Fruit fly (Drosophila melanogaster) S2 (cell line): ENCODE results near the gene CG3744.

Source experiments
- CG8478 ChIP-seq: fragments of >200 bp; optimal IDR thresholded peaks from 2 replicates; lab custom pipeline; 2018
- CTCF ChIP-seq, 2 experiments: fragments of >200 bp; optimal IDR thresholded peaks; 2 replicates each; lab custom pipeline; 2018

DNA sequence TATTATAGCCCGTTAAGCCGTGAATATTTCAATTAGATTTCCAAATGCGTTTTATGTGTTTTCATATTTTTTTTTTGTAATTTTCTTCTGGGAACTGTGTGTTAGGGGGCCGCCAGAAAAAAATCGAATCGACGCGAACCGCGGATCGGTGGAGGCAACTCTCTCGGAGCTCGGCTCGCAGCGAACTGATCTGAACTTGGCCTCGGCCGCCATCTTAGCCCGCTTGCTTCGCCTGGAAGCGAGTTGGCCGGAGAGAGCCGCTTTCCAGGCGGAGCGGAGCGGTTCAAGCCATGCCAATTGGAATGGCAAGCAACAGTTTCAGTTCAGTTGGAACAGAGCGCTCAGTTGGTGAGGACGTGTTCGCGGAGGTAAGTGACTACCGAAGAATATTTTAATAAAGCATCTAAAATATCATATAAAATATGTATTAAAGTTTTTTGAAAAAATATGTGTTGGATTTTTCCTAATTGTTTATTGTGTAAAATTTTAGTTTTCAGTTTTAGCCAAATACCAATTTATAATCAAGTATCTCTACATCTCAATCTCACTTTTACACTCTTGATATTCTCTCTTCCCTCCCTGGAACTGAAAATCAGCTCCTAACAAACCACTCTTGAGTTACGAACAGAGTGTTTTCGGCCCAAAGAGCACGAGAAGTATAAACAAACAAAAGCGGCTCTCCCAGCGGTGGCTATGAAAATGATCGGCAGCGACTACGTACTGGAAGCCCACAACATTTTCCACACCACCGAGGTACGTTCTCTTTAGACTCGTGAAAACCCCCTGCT lies 18.2 kb upstream of the CG3744 start, which contains the start of the genes CG31121 and CG11069:
- TF ChIP-seq CG8478 (lab: Kevin White, UChicago) (no peak), CTCF (optimal IDR thresholded peaks at IDR 0.05; lab: Kevin White, UChicago) (no peak)
